Worm (Caenorhabditis elegans) whole organism, late embryonic: Measurements from ENCODE around the gene F40A3.4.

Source experiments
- C08G9.2 ChIP-seq: sonication (generic microtip); optimal IDR thresholded peaks from 2 replicates; lab custom pipeline; 2016; ENCODE audit warnings: mild to moderate bottlenecking, missing genetic modification characterization, moderate library complexity, missing compliant biosample characterization
- K09A11.1 ChIP-seq: sonication (generic microtip); optimal IDR thresholded peaks from 2 replicates; lab custom pipeline; 2017; ENCODE audit warnings: antibody characterized with exemption, mild to moderate bottlenecking, missing genetic modification characterization, missing compliant biosample characterization; ENCODE audit not compliant: insufficient read depth
- T23F11.4 ChIP-seq: fragments of 200-800 bp; sonication (Bioruptor generic); optimal IDR thresholded peaks from 2 replicates; lab custom pipeline; 2018; ENCODE audit warnings: mild to moderate bottlenecking, missing genetic modification characterization, missing compliant biosample characterization
- Y22D7AL.16 ChIP-seq: sonication (generic microtip); optimal IDR thresholded peaks from 2 replicates; lab custom pipeline; 2016; ENCODE audit warnings: missing genetic modification characterization, missing compliant biosample characterization
- ama-1 ChIP-seq: fragments of 150-350 bp; optimal IDR thresholded peaks from 2 replicates; lab custom pipeline; 2014
- ceh-18 ChIP-seq: sonication (generic microtip); optimal IDR thresholded peaks from 2 replicates; lab custom pipeline; 2016; ENCODE audit warnings: missing genetic modification characterization, missing compliant biosample characterization
- ceh-19 ChIP-seq: fragments of 200-800 bp; sonication (Bioruptor generic); optimal IDR thresholded peaks from 2 replicates; lab custom pipeline; 2018; ENCODE audit warnings: mild to moderate bottlenecking, missing genetic modification characterization, missing compliant biosample characterization
- ceh-22 ChIP-seq: sonication (generic microtip); optimal IDR thresholded peaks from 2 replicates; lab custom pipeline; 2017; ENCODE audit warnings: missing biosample characterization, missing genetic modification characterization
- ceh-24 ChIP-seq: sonication (generic microtip); optimal IDR thresholded peaks from 2 replicates; lab custom pipeline; 2016; ENCODE audit warnings: mild to moderate bottlenecking, missing genetic modification characterization, missing compliant biosample characterization
- ceh-30 ChIP-seq: fragments of 150-350 bp; optimal IDR thresholded peaks from 2 replicates; lab custom pipeline; 2014; ENCODE audit warnings: missing biosample characterization, missing genetic modification characterization
- ceh-31 ChIP-seq: sonication (generic microtip); optimal IDR thresholded peaks from 2 replicates; lab custom pipeline; 2016; ENCODE audit warnings: missing genetic modification characterization, missing compliant biosample characterization
- ceh-6 ChIP-seq: fragments of 200-800 bp; sonication (Bioruptor generic); optimal IDR thresholded peaks from 2 replicates; lab custom pipeline; 2018; ENCODE audit warnings: mild to moderate bottlenecking, missing genetic modification characterization, missing compliant biosample characterization
- ceh-9 ChIP-seq: sonication (generic microtip); optimal IDR thresholded peaks from 2 replicates; lab custom pipeline; 2016; ENCODE audit warnings: mild to moderate bottlenecking, missing genetic modification characterization, inconsistent platforms, missing compliant biosample characterization
- che-1 ChIP-seq: sonication (generic microtip); optimal IDR thresholded peaks from 2 replicates; lab custom pipeline; 2016; ENCODE audit warnings: mild to moderate bottlenecking, missing genetic modification characterization, missing compliant biosample characterization
- dve-1 ChIP-seq: sonication (generic microtip); optimal IDR thresholded peaks from 2 replicates; lab custom pipeline; 2017; ENCODE audit warnings: antibody characterized with exemption, mild to moderate bottlenecking, missing genetic modification characterization, missing compliant biosample characterization
- elt-2 ChIP-seq: sonication (generic microtip); optimal IDR thresholded peaks from 2 replicates; lab custom pipeline; 2016; ENCODE audit warnings: missing genetic modification reagents, missing genetic modification characterization, missing compliant biosample characterization
- ets-4 ChIP-seq: sonication (generic microtip); optimal IDR thresholded peaks from 2 replicates; lab custom pipeline; 2016; ENCODE audit warnings: missing genetic modification characterization, missing compliant biosample characterization
- eyg-1 ChIP-seq: sonication (generic microtip); optimal IDR thresholded peaks from 2 replicates; lab custom pipeline; 2016; ENCODE audit warnings: missing genotype, missing genetic modification characterization, missing compliant biosample characterization
- fkh-10 ChIP-seq: fragments of 150-350 bp; optimal IDR thresholded peaks from 2 replicates; lab custom pipeline; 2014; ENCODE audit warnings: missing biosample characterization, missing genetic modification reagents, missing genetic modification characterization
- gmeb-2 ChIP-seq: sonication (generic microtip); optimal IDR thresholded peaks from 2 replicates; lab custom pipeline; 2016; ENCODE audit warnings: missing genetic modification characterization, inconsistent platforms, missing compliant biosample characterization
- hlh-30 ChIP-seq: sonication (generic microtip); optimal IDR thresholded peaks from 2 replicates; lab custom pipeline; 2017; ENCODE audit warnings: antibody characterized with exemption, missing genetic modification characterization, missing compliant biosample characterization; ENCODE audit not compliant: insufficient read depth
- hlh-6 ChIP-seq: sonication (generic microtip); optimal IDR thresholded peaks from 2 replicates; lab custom pipeline; 2016; ENCODE audit warnings: missing genotype, missing genetic modification characterization, missing compliant biosample characterization
- hlh-8 ChIP-seq: sonication (generic microtip); optimal IDR thresholded peaks from 2 replicates; lab custom pipeline; 2016; ENCODE audit warnings: missing genotype, missing genetic modification characterization, missing compliant biosample characterization
- nhr-11 ChIP-seq: fragments of 150-350 bp; optimal IDR thresholded peaks from 2 replicates; lab custom pipeline; 2014; ENCODE audit warnings: missing biosample characterization, missing genetic modification characterization
- nhr-232 ChIP-seq: sonication (generic microtip); optimal IDR thresholded peaks from 2 replicates; lab custom pipeline; 2016; ENCODE audit warnings: missing genetic modification characterization, missing compliant biosample characterization
- pag-3 ChIP-seq: sonication (generic microtip); optimal IDR thresholded peaks from 2 replicates; lab custom pipeline; 2016; ENCODE audit warnings: missing compliant biosample characterization, missing genetic modification characterization, borderline replicate concordance
- pax-1 ChIP-seq: fragments of 150-350 bp; optimal IDR thresholded peaks from 2 replicates; lab custom pipeline; 2014; ENCODE audit warnings: missing biosample characterization, missing genetic modification characterization
- pha-4 ChIP-seq: fragments of 150-350 bp; optimal IDR thresholded peaks from 2 replicates; lab custom pipeline; 2018; ENCODE audit warnings: missing biosample characterization, missing genetic modification reagents, missing genetic modification characterization
- pros-1 ChIP-seq: fragments of 150-350 bp; optimal IDR thresholded peaks from 2 replicates; lab custom pipeline; 2014; ENCODE audit warnings: missing biosample characterization, missing genetic modification reagents, missing genetic modification characterization
- ref-2 ChIP-seq: sonication (generic microtip); optimal IDR thresholded peaks from 2 replicates; lab custom pipeline; 2016; ENCODE audit warnings: missing genetic modification characterization, missing compliant biosample characterization
- rnt-1 ChIP-seq: sonication (generic microtip); optimal IDR thresholded peaks from 2 replicates; lab custom pipeline; 2016; ENCODE audit warnings: missing genetic modification characterization, missing compliant biosample characterization
- sox-2 ChIP-seq: fragments of 200-800 bp; sonication (Bioruptor generic); IDR thresholded peaks from 2 replicates; pipeline ENCODE4 v1.3.6; 2022; ENCODE audit warnings: missing genetic modification reagents, missing genetic modification characterization, missing compliant biosample characterization
- sox-4 ChIP-seq: sonication (generic microtip); optimal IDR thresholded peaks from 2 replicates; lab custom pipeline; 2017; ENCODE audit warnings: mild to moderate bottlenecking, missing genetic modification characterization, inconsistent platforms, missing compliant biosample characterization
- tbx-7 ChIP-seq: sonication (generic microtip); optimal IDR thresholded peaks from 2 replicates; lab custom pipeline; 2016; ENCODE audit warnings: missing genotype, missing genetic modification characterization, missing compliant biosample characterization
- ttx-3 ChIP-seq: sonication (generic microtip); optimal IDR thresholded peaks from 2 replicates; lab custom pipeline; 2016; ENCODE audit warnings: missing genetic modification reagents, missing genetic modification characterization, missing compliant biosample characterization
- unc-42 ChIP-seq: sonication (generic microtip); optimal IDR thresholded peaks from 2 replicates; lab custom pipeline; 2016; ENCODE audit warnings: missing genotype, missing genetic modification characterization, missing compliant biosample characterization
- ztf-16 ChIP-seq: sonication (generic microtip); optimal IDR thresholded peaks from 2 replicates; lab custom pipeline; 2017; ENCODE audit warnings: missing genetic modification characterization, missing compliant biosample characterization

The F40A3.4 gene

DNA sequence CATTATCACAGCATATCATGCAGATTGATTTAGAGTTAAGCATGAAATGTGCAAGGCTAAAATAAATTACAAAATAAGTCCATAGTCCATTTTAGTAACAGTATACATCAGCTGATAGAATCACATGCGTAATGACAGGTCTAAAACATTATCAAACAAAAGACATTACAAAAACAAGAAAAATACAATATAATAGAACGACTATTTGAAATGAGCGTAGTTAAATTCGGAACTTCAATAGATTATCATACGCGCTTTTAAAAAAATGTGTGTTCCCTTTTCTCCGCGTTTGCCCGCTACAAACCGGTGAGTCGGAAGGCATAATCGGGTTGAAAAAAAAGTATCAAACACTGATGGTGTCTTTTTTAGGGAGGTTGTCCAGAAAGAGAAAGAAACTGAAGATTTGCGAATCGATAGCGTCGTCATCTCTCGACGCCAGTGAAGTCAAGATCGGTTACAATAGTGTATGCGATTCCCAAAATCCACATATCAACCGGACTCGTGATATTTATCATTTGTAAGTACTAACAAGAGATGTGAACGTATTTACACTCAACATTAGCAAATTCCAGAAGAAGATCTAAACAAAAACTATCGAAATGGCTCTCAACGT is 20.1 kb upstream of the F40A3.4 start, which contains the start of gene C37C3.2:
TSS of gene C37C3.2 (plus strand) at position 563 of the 613 bp plus-strand sequence.
- TF ChIP-seq dve-1 (tag; lab: Kevin White, UChicago) (no peak), ets-4 (tag; lab: Kevin White, UChicago) (no peak), ceh-31 (tag; lab: Kevin White, UChicago) (no peak), rnt-1 (no peak), eyg-1 (tag; lab: Kevin White, UChicago) (no peak), T23F11.4 (GFP tag; lab: Kevin White, UChicago) (no peak), che-1 (tag; lab: Kevin White, UChicago) (no peak)
- TF ChIP-seq, all 69 proteins: peak for 0

DNA sequence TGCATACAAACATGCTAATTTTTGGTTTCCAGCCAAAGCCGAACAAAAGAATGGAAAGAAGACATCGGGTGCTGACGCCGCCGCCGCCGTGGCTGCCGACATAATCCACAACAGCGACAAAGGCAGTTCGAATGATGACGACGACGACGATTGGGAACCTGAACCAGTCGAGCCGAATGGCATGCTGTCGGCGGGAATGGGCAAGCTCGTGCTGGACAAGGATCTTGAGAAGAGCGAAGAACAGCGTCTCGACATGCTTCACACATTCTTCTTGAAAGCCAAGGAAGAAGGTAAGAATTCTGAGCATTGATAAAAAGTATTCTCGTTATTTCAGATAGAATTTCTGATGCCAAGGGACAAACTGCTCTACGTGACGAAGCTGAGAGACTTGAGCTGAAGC is 18.9 kb upstream of the F40A3.4 start:
- no peak for TF ChIP-seq sox-4 (tag; lab: Kevin White, UChicago)
- TF ChIP-seq pros-1: no peak
- no peak for TF ChIP-seq ttx-3 (tag; lab: Kevin White, UChicago)
- TF ChIP-seq gmeb-2 (tag; lab: Kevin White, UChicago): no peak
- no peak for TF ChIP-seq ets-4 (tag; lab: Kevin White, UChicago)
- TF ChIP-seq ama-1 (lab: Kevin White, UChicago): no peak
- TF ChIP-seq unc-42: no peak
- TF ChIP-seq nhr-232 (tag; lab: Kevin White, UChicago): no peak
- TF ChIP-seq, all 69 proteins: peak for 0

DNA sequence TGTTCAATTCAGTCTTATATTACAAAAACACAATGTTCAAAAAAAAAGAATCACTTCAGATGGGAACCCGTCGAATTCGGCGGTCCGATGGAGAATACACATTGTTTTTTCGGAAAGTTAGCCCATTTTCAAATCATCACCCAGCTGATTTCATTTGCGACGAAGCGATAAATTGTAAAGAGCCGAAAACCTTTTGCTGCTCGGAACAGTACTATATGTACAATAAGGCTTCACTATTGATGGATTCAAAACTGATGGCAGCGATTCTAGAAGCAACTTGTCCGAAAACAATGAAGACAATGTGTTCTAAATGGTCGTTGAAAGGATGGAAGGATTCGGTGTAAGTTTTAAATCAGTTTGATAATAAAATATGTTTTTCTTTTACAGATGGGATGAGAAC is 17.6 kb upstream of the F40A3.4 start, which contains the start of gene C37C3.1:
TSS of gene C37C3.1 (plus strand) at position 33 of the 400 bp plus-strand sequence.
- TF ChIP-seq hlh-30: no peak
- TF ChIP-seq eyg-1 (tag; lab: Kevin White, UChicago): no peak
- no peak for TF ChIP-seq pha-4 (tag; lab: Kevin White, UChicago)
- TF ChIP-seq ama-1 (lab: Kevin White, UChicago): no peak
- TF ChIP-seq fkh-10: no peak
- TF ChIP-seq hlh-8 (tag; lab: Kevin White, UChicago): no peak
- TF ChIP-seq ceh-18 (tag; lab: Kevin White, UChicago): no peak
- TF ChIP-seq, all 69 proteins: peak for 0

DNA sequence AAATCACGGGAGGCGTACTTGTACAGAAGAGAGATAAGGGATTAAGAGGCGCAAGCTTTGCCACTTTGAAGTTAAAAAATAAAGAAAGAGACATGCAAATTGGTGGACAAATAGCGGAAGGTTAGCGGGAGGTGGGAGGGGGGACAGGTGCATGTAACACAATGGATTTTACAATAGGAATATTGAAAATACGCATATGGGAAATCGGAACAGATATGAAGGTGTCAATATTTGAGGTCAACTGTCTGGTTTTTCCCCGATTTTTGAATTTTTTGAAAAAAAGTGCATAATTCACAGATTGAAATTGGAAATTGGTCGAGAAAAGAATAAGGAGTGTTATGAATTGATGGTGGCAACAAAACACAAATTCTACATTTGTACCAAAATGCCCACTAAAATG is 13.8 kb upstream of the F40A3.4 start, which contains the start of gene C37C3.17:
TSS of gene C37C3.17 (minus strand) at position 101 of the 400 bp plus-strand sequence.
- no peak for TF ChIP-seq fkh-10
- no peak for TF ChIP-seq pag-3 (tag; lab: Kevin White, UChicago)
- no peak for TF ChIP-seq hlh-8 (tag; lab: Kevin White, UChicago)
- TF ChIP-seq nhr-232 (tag; lab: Kevin White, UChicago): no peak
- no peak for TF ChIP-seq ama-1 (lab: Kevin White, UChicago)
- TF ChIP-seq nhr-11 (tag; lab: Kevin White, UChicago): no peak
- no peak for TF ChIP-seq ceh-18 (tag; lab: Kevin White, UChicago)
- no peak for TF ChIP-seq ceh-22
- TF ChIP-seq elt-2 (tag; lab: Kevin White, UChicago): no peak
- no peak for TF ChIP-seq che-1 (tag; lab: Kevin White, UChicago)
- no peak for TF ChIP-seq pha-4 (tag; lab: Kevin White, UChicago)
- no peak for TF ChIP-seq tbx-7 (tag; lab: Kevin White, UChicago)
- no peak for TF ChIP-seq ceh-24 (tag; lab: Kevin White, UChicago)

DNA sequence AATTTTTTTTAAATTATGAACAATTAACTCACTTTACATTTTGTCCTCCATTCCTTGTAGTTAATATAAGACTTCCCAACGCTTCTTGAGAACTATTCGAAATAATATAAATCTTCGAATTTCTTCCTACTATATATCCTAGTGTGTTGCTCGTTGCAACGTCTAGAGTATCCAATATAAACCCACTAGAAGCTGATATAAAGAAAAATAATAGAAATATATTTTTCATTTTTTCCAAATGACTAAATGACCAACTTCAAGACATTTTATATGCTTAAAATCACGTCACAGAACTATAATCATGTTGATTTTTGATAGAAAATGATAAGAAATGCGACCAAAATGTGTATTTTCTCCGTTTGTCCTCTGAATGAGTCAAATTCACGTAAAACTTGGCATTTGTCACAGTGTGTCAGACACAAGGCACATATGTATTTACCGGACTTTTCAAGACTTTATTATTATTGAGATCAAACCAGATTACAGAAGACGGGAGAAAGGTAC is 12.5 kb upstream of the F40A3.4 start, which contains the start of gene C37C3.10:
TSS of gene C37C3.10 (minus strand) at position 51 of the 504 bp plus-strand sequence.
- TF ChIP-seq ztf-16 (tag; lab: Kevin White, UChicago) (no peak), ceh-19 (GFP tag; lab: Kevin White, UChicago) (no peak), hlh-6 (tag; lab: Kevin White, UChicago) (no peak), K09A11.1 (tag; lab: Kevin White, UChicago) (no peak), dve-1 (tag; lab: Kevin White, UChicago) (no peak), C08G9.2 (tag; lab: Kevin White, UChicago) (no peak), pha-4 (tag; lab: Kevin White, UChicago) (no peak), gmeb-2 (tag; lab: Kevin White, UChicago) (no peak), nhr-232 (tag; lab: Kevin White, UChicago) (no peak), ceh-6 (GFP tag; lab: Kevin White, UChicago) (no peak), ceh-30 (tag; lab: Kevin White, UChicago) (no peak), ceh-9 (tag; lab: Kevin White, UChicago) (no peak), elt-2 (tag; lab: Kevin White, UChicago) (no peak), pax-1 (tag; lab: Kevin White, UChicago) (no peak), Y22D7AL.16 (tag; lab: Kevin White, UChicago) (no peak), fkh-10 (no peak), ref-2 (tag; lab: Kevin White, UChicago) (no peak), sox-2 (GFP tag; lab: Robert Waterston, UW) (no peak)
